Worm (Caenorhabditis elegans): ENCODE data around the gene cpg-19.

DNA sequence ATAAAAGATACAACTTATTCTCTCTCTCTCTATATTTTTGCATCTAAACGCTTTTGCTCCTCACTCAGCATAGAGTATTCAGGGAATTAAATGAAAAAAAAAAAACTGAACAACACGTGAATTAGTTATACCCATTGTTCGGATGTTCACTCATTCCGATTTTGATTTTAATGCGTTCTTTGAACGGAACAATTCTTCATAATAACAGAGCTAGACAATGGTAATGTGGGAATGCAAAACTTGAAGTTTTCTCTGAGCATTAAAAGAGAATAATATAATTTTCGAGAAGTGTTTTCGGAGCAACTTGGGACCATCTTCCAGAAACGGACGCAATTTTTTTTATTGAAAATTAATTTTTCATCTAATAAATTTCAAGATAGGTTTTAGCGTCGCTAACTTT is 47.3 kb upstream of the cpg-19 start:
- TF ChIP-seq cog-1 (tag; optimal IDR thresholded peaks at IDR 0.05): no peak
- no peak for TF ChIP-seq ztf-29 (GFP tag; IDR thresholded peaks at IDR 0.05)
- no peak for TF ChIP-seq tab-1 (GFP tag; IDR thresholded peaks at IDR 0.05)
- TF ChIP-seq med-1 (GFP tag; optimal IDR thresholded peaks at IDR 0.05; ENCODE audit: insufficient read depth): no peak
- no peak for TF ChIP-seq T22C8.4 (GFP tag; IDR thresholded peaks at IDR 0.05)
- TF ChIP-seq flt-1 (GFP tag; IDR thresholded peaks at IDR 0.05): no peak
- no peak for TF ChIP-seq ref-1 (GFP tag; conservative IDR thresholded peaks at IDR 0.05)

Measured in whole organism, midembryonic.